Worm (Caenorhabditis elegans) whole organism, young adult: ENCODE results near the gene F28C6.9.

ENCODE experiments used
- F57A8.1 ChIP-seq: fragments of 200-800 bp; sonication (Bioruptor generic); optimal IDR thresholded peaks from 2 replicates; lab custom pipeline; 2018; ENCODE audit warnings: mild to moderate bottlenecking, missing genetic modification characterization, moderate library complexity, missing compliant biosample characterization
- ceh-27 ChIP-seq: fragments of 200-800 bp; sonication (Bioruptor generic); optimal IDR thresholded peaks from 2 replicates; lab custom pipeline; 2018; ENCODE audit warnings: mild to moderate bottlenecking, missing genetic modification characterization, moderate library complexity, missing compliant biosample characterization
- let-607 ChIP-seq, 2 experiments: fragments of 200-800 bp in 1 of 2; sonication (Bioruptor generic) in 1 of 2; sonication (generic microtip) in 1 of 2; optimal IDR thresholded peaks; 2 replicates each; lab custom pipeline; 2016 to 2018; ENCODE audit warnings: mild to moderate bottlenecking in 2 of 2, missing compliant biosample characterization in 2 of 2, missing genetic modification characterization in 2 of 2, moderate library complexity in 2 of 2, missing genotype in 1 of 2
- nhr-179 ChIP-seq: sonication (generic microtip); optimal IDR thresholded peaks from 2 replicates; lab custom pipeline; 2016; ENCODE audit warnings: mild to moderate bottlenecking, missing genetic modification characterization, missing compliant biosample characterization
- zim-3 ChIP-seq: sonication (generic microtip); optimal IDR thresholded peaks from 2 replicates; lab custom pipeline; 2017; ENCODE audit warnings: mild to moderate bottlenecking, missing genetic modification characterization, moderate library complexity, missing compliant biosample characterization

The F28C6.9 gene

ce11 chrII:8559188-8559587 lies 50.8 kb downstream of the F28C6.9 start:
- TF ChIP-seq ceh-27 (no peak), zim-3 (tag; lab: Kevin White, UChicago) (no peak), F57A8.1 (GFP tag; lab: Kevin White, UChicago) (no peak), let-607 (tag; optimal IDR thresholded peaks at IDR 0.05; lab: Kevin White, UChicago) (no peak), nhr-179 (tag; lab: Kevin White, UChicago) (no peak)
